Worm (Caenorhabditis elegans): ENCODE measurements around the gene B0228.7.

DNA sequence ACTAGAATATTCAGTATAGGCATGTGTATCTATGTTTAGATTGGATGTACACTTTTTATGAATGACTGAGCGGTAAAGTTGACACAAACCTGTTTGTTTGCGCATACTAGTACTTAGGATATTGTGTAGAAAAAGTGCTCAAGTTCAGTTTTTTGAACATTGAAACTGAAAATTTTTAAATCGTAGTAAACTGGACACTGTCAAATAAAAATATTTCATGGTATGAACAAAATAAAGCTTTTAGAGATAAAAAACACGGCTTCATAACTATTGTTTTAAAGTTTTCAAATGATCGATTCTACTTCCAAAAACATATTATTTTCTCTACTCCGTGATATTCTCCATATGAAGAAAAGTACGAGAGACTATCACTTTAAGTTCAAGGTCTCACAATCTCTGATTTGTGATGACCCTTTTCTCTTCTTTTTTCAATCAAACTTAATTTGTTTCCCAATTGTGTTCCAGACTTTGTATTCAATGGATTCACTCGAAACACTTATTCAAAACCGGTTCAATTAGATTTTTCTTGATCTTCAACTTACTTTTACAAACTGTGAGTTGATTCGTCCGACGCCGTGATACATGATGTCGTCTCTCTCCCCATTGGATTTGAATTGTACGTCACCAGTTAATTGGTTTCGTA is 32.7 kb upstream of the B0228.7 start:
- TF ChIP-seq pha-4 (tag; optimal IDR thresholded peaks at IDR 0.05) (no peak), sdc-2 (tag; optimal IDR thresholded peaks at IDR 0.05) (no peak), ama-1 (optimal IDR thresholded peaks at IDR 0.05) (no peak), nhr-11 (tag; optimal IDR thresholded peaks at IDR 0.05) (no peak), pag-3 (tag; optimal IDR thresholded peaks at IDR 0.05; ENCODE audit: borderline replicate concordance) (no peak)

All from whole organism, late embryonic.